Fruit fly (Drosophila melanogaster): ENCODE measurements around the gene dan.

DNA sequence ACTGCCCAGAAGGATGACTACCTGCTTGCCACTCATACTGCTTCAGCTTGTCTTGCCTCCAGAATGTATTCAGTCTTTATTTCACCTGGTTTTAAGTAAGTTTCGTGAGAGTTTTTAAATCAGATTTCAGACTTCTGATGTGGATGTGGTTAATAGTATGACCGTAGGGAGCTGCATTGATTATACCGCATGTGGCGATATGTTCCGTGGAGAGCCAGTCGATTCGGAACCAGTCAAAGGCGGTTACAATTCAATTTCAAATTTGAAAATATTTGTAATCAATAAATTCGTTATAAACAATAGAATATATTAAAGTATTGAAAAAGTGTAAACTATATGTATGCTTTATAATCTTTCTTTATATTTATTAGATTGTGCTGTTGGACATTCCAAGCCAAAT lies 51.2 kb downstream of the dan start, which contains the start of gene Sil1:
- TF ChIP-seq CG4424 (GFP tag; optimal IDR thresholded peaks at IDR 0.05) (no peak), CG17385 (GFP tag; optimal IDR thresholded peaks at IDR 0.05) (no peak), CG17612 (GFP tag; IDR thresholded peaks at IDR 0.05) (no peak), lbe (GFP tag; optimal IDR thresholded peaks at IDR 0.05) (no peak), Usf (GFP tag; optimal IDR thresholded peaks at IDR 0.05) (no peak)

All from whole organism, embryonic.